Fruit fly (Drosophila melanogaster) whole organism, prepupa: Measurements from ENCODE around the gene blp.

Source experiments
- Blimp-1 ChIP-seq: fragments of 200-800 bp; sonication (Bioruptor generic); optimal IDR thresholded peaks from 3 replicates; lab custom pipeline; 2017; ENCODE audit warnings: missing biosample characterization, missing genetic modification characterization, mild to moderate bottlenecking, moderate library complexity, missing genetic modification reagents
- CG10669 ChIP-seq: fragments of 200-800 bp; sonication (Bioruptor generic); optimal IDR thresholded peaks from 3 replicates; lab custom pipeline; 2018; ENCODE audit warnings: missing biosample characterization, mild to moderate bottlenecking, missing genetic modification characterization, moderate library complexity
- CG34406 ChIP-seq: fragments of 200-800 bp; sonication (Bioruptor generic); optimal IDR thresholded peaks from 3 replicates; lab custom pipeline; 2016; ENCODE audit warnings: missing biosample characterization, missing genetic modification characterization
- CG6792 ChIP-seq: fragments of 200-800 bp; sonication (Bioruptor generic); optimal IDR thresholded peaks from 3 replicates; lab custom pipeline; 2016; ENCODE audit warnings: missing biosample characterization, missing genetic modification characterization
- CG8119 ChIP-seq: fragments of 200-800 bp; sonication (Bioruptor generic); IDR thresholded peaks from 3 replicates; pipeline ENCODE4 v1.3.6; 2022; ENCODE audit warnings: missing biosample characterization, missing genetic modification characterization
- Hr4 ChIP-seq: fragments of 200-800 bp; sonication (Bioruptor generic); optimal IDR thresholded peaks from 3 replicates; lab custom pipeline; 2016; ENCODE audit warnings: missing biosample characterization, missing genetic modification characterization
- OdsH ChIP-seq: fragments of 200-800 bp; sonication (Bioruptor generic); optimal IDR thresholded peaks from 3 replicates; lab custom pipeline; 2016; ENCODE audit warnings: missing biosample characterization, missing genetic modification characterization
- cyc ChIP-seq: fragments of 200-800 bp; sonication (Bioruptor generic); optimal IDR thresholded peaks from 3 replicates; lab custom pipeline; 2016; ENCODE audit warnings: missing biosample characterization, missing genetic modification characterization
- dac ChIP-seq: fragments of 200-800 bp; sonication (Bioruptor generic); optimal IDR thresholded peaks from 2 replicates; lab custom pipeline; 2017; ENCODE audit warnings: missing biosample characterization, mild to moderate bottlenecking, missing genetic modification characterization
- esn ChIP-seq: fragments of 200-800 bp; sonication (Bioruptor generic); optimal IDR thresholded peaks from 2 replicates; lab custom pipeline; 2016; ENCODE audit warnings: missing biosample characterization, mild to moderate bottlenecking, missing genetic modification characterization, moderate library complexity
- vri ChIP-seq: fragments of 200-800 bp; sonication (Bioruptor generic); optimal IDR thresholded peaks from 3 replicates; lab custom pipeline; 2016; ENCODE audit warnings: missing biosample characterization, mild to moderate bottlenecking, missing genetic modification characterization

DNA sequence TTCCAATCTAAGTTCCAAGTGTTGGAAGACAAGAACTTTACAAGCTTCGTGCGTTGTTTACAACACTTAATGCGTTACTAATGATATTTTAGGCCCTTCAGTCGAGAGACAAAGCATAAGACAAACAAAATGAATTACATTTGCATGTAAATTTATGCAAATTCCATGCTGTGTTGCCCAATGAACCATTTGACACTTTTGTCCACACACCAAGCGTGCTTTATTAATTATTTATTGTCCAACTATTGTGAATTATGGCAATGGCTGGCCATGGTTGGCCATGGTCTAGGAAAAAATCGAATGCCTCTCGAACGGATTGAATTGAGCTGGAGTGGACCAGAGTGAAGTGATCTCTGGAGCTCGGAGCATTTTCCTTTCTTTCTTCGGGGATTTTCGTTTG, 5.5 kb upstream of the blp start:
- TF ChIP-seq CG10669 (no peak), CG34406 (GFP tag; lab: Kevin White, UChicago) (no peak), esn (GFP tag; lab: Kevin White, UChicago) (no peak), Blimp-1 (GFP tag; lab: Kevin White, UChicago) (no peak), CG6792 (no peak), OdsH (GFP tag; lab: Kevin White, UChicago) (no peak), dac (no peak), vri (no peak), Hr4 (GFP tag; lab: Kevin White, UChicago) (no peak), cyc (GFP tag; lab: Kevin White, UChicago) (no peak), CG8119 (GFP tag; lab: Robert Waterston, UW) (no peak)
